Worm (Caenorhabditis elegans): ENCODE data around the gene cul-6.

cul-6 gene

ce11 chrIV:12632430-12632829 is 42.2 kb upstream of the cul-6 start (continued):
- TF ChIP-seq F10B5.3 (tag; optimal IDR thresholded peaks at IDR 0.05) (no peak), vab-7 (GFP tag; IDR thresholded peaks at IDR 0.05) (no peak), T26A8.4 (GFP tag; IDR thresholded peaks at IDR 0.05) (no peak), F44E2.7 (GFP tag; IDR thresholded peaks at IDR 0.05) (no peak), pqm-1 (tag; optimal IDR thresholded peaks at IDR 0.05) (no peak), zag-1 (tag; optimal IDR thresholded peaks at IDR 0.05) (no peak), madf-5 (GFP tag; IDR thresholded peaks at IDR 0.05) (no peak), fkh-10 (GFP tag; optimal IDR thresholded peaks at IDR 0.05) (no peak), nhr-102 (tag; optimal IDR thresholded peaks at IDR 0.05) (no peak), sdz-12 (GFP tag; optimal IDR thresholded peaks at IDR 0.05) (no peak)

- no peak for TF ChIP-seq zip-11 (GFP tag; IDR thresholded peaks at IDR 0.05)
- no peak for TF ChIP-seq gei-8 (GFP tag; optimal IDR thresholded peaks at IDR 0.05)
- no peak for TF ChIP-seq snpc-1.2 (GFP tag; IDR thresholded peaks at IDR 0.05)
- no peak for TF ChIP-seq T20F7.1 (GFP tag; optimal IDR thresholded peaks at IDR 0.05)
- TF ChIP-seq egl-27 (tag; optimal IDR thresholded peaks at IDR 0.05), result no peak
- no peak for TF ChIP-seq rbr-2 (tag; optimal IDR thresholded peaks at IDR 0.05)
- no peak for TF ChIP-seq ztf-11 (tag; optimal IDR thresholded peaks at IDR 0.05)
- TF ChIP-seq hmg-1.1 (GFP tag; IDR thresholded peaks at IDR 0.05), result no peak
- no peak for TF ChIP-seq ceh-28 (tag; optimal IDR thresholded peaks at IDR 0.05)
- no peak for TF ChIP-seq snpc-4 (tag; optimal IDR thresholded peaks at IDR 0.05)
- no peak for TF ChIP-seq dpl-1 (GFP tag; optimal IDR thresholded peaks at IDR 0.05)
- TF ChIP-seq dve-1 (tag; optimal IDR thresholded peaks at IDR 0.05; ENCODE audit: insufficient read depth), result no peak
- TF ChIP-seq madf-5 (GFP tag; IDR thresholded peaks at IDR 0.05), result no peak
Measured at ce11 chrIV:12630922-12631321, 40.7 kb upstream of the cul-6 start, which contains the start of gene ark-1. TSS of gene ark-1 (minus strand) at chrIV:12631022.

ce11 chrIV:12621483-12622078 is 31.3 kb upstream of the cul-6 start:
- TF ChIP-seq unc-130 (GFP tag; optimal IDR thresholded peaks at IDR 0.05) (peak; percentile 61), hif-1 (tag; optimal IDR thresholded peaks at IDR 0.05) (peak in 1 of 2 experiments; percentile 43), hmg-1.1 (GFP tag; IDR thresholded peaks at IDR 0.05) (peak; percentile 61), T20F7.1 (GFP tag; optimal IDR thresholded peaks at IDR 0.05) (peak; percentile 87), ZK337.2 (GFP tag; IDR thresholded peaks at IDR 0.05) (0 out of 2 replicates have a peak, but pooled peaks have one; percentile 55), mes-2 (tag; optimal IDR thresholded peaks at IDR 0.05; ENCODE audit: poor library complexity, severe bottlenecking) (peak; percentile 84), ceh-20 (GFP tag; IDR thresholded peaks at IDR 0.05) (0 out of 2 replicates have a peak, but pooled peaks have one; percentile 60), rbr-2 (tag; optimal IDR thresholded peaks at IDR 0.05) (peak; percentile 25), vab-7 (GFP tag; IDR thresholded peaks at IDR 0.05) (peak; percentile 48; the same call in 1 of the 2 replicates), Y48G9A.11 (GFP tag; IDR thresholded peaks at IDR 0.05) (peak; percentile 100), lin-38 (GFP tag; IDR thresholded peaks at IDR 0.05) (peak; percentile 78), lsy-2 (tag; optimal IDR thresholded peaks at IDR 0.05) (peak in 1 of 2 experiments; percentile 14), madf-9 (GFP tag; conservative IDR thresholded peaks at IDR 0.05) (peak; percentile 36; the same call in 1 of the 2 replicates), aha-1 (tag) (peak; percentile 59), dpl-1 (GFP tag; optimal IDR thresholded peaks at IDR 0.05) (peak; percentile 2), egl-43 (GFP tag; IDR thresholded peaks at IDR 0.05) (0 out of 2 replicates have a peak, but pooled peaks have one; percentile 10), snpc-1.2 (GFP tag; IDR thresholded peaks at IDR 0.05) (peak; percentile 79), ceh-44 (GFP tag; IDR thresholded peaks at IDR 0.05) (0 out of 2 replicates have a peak, but pooled peaks have one; percentile 63)

ce11 chrIV:12620921-12621320 is 30.7 kb upstream of the cul-6 start:
- TF ChIP-seq dpl-1 (GFP tag; optimal IDR thresholded peaks at IDR 0.05) (no peak), unc-62 (GFP tag; optimal IDR thresholded peaks at IDR 0.05 in 1 of 2) (peak in 1 of 2 experiments; percentile 5), unc-62 (tag; optimal IDR thresholded peaks at IDR 0.05) (no peak)

All from whole organism, L4 larva.